Fruit fly (Drosophila melanogaster) ovary, adult (tissue): ENCODE measurements around the gene Top1.

Source experiments
- CG17801 ChIP-seq: fragments of 200-800 bp; optimal IDR thresholded peaks from 2 replicates; lab custom pipeline; 2019; ENCODE audit warnings: missing biosample characterization, mild to moderate bottlenecking, missing genetic modification characterization, moderate library complexity; ENCODE audit not compliant: partially characterized antibody

Top1 gene

DNA sequence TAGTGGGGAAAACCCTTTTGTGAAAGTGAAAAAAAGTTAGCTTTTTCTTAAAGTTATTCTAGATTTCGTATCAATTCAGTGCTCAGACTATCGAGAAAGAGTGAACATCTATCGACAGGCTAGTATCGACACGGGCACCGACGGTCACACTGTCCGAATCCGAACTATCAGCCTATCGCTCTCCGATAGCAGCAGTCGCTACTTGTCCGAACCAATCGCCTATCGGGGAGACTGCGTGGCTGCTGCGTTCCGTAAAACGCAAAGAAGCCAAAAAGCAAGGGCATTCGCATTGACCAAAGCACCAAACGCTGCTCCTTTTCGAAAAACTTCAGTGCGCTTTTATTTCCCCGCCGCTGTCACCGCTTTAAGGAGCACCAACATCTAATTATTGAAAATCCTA is at the start of gene Top1:
TSS of gene Top1 (plus strand) at position 190 of the 400 bp plus-strand sequence.
- peak; percentile 31 for TF ChIP-seq CG17801

DNA sequence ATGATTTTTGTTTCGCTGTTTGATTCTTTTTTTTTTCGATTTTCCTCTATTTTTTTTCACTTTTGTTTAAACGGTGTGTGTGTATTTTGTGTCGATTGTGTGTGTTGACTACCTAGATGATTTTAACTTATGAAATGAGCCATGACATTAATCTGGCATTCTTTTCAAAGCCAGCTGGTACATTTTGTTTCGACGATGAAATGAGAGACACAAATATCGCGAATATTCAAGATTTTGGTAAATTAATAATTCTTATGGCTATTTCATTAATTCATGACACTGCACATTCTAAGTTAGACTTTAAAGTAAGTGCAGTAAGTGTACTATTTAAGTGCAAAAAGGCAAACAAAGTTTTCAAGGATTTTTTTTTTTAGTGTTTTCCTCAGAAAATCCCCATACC is 47.0 kb upstream of the Top1 start, which contains the start of gene CG9106:
TSS of gene CG9106 (minus strand) at position 101 of the 400 bp plus-strand sequence.
- TF ChIP-seq CG17801 = no peak

- no peak for TF ChIP-seq CG17801
Measured at dm6 chrX:15292794-15293193, 26.5 kb upstream of the Top1 start, which contains the start of gene CG5877. CG5877 (plus strand) TSS chrX:15293031.

dm6 chrX:15296969-15297816 is 22.1 kb upstream of the Top1 start, which contains the start of gene gce:
gce (plus strand) TSS chrX:15297766.
- no peak for TF ChIP-seq CG17801

dm6 chrX:15297963-15298297 is 21.3 kb upstream of the Top1 start:
- TF ChIP-seq CG17801 = no peak

DNA sequence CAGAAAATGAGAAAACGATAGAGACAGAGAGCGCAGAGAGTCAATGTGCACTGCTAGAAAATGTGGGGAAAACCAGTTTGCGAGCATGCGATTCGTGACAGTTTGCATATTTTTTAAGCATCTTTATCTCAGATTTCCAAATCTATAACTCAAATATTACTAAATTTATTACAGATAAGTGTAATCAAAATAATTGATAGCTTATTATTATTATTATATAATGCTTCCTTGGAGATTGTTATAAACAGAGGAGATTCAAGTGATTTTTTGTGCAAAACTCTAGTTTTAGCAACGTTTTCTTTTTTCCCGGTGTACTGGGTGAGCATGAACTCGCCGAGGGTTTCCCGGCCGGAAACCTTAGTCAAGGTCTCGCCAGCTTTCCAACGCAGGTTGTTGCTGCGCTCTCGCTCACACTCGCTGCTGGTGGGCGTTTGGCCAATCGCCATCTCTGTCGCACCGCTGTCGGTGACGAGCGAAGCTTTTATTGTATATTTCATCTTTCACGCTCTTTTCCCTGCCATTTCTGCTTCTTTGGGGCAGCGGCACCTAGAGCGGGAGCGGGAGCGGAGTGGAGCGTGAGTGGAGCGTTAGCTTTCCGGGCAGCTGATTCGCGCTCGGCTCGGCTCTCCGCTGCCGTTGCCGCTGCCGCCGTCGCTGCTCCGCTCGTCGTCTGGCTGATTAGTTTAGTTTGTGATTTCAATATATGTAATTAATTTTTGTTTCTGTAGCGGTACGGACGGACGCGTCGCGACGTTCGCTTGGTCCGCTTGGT is 20.8 kb upstream of the Top1 start:
- TF ChIP-seq CG17801 = peak; percentile 96

dm6 chrX:15299927-15300740 is 19.1 kb upstream of the Top1 start:
- TF ChIP-seq CG17801 = no peak

- TF ChIP-seq CG17801 = peak; percentile 53
Measured at dm6 chrX:15301175-15301574, 18.1 kb upstream of the Top1 start.

DNA sequence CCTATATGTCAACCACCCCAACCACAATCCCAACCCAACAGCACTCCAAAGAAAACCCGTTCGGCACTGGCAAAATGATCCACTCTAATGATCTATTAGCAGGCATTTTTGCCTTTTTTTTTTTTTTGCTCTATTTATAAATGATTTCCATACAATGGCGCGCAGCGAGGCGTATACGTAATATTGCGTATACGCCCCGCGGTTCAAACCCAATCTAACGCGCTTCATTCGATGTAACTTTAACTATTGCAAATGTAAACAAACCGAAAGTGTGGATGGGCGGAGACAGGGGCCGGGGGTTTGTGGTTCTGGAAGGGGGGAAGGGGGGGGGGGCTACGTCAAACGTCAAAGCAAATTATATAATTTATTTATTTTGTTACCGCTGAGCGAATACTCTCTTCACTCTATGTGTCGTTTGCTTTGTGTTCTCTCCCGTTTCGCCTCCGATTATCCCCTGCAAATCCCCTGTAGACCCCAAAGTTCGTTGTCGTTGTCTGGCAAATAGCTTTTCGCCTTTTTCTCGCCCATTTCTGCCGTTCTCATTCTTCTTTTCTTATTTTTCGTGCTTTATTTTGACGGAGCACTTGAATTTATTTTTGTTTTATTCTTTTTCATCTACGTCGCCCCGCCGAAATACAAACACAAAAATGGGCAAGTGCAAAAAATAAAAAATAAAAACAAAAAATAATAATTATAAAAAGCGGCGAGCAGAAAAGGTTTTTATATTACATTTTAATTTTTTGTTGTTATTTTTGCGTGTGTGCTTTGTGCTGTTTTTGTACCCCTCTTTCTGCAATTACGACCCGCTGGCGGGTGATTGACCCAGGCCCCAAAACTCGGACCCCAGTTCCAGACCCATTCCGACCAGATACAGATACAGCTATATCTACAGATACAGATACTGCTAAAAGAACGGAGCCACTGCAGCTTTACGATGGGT is 15.8 kb upstream of the Top1 start:
- peak; percentile 96 for TF ChIP-seq CG17801

- no peak for TF ChIP-seq CG17801
Measured at dm6 chrX:15304211-15304610, 15.1 kb upstream of the Top1 start.

DNA sequence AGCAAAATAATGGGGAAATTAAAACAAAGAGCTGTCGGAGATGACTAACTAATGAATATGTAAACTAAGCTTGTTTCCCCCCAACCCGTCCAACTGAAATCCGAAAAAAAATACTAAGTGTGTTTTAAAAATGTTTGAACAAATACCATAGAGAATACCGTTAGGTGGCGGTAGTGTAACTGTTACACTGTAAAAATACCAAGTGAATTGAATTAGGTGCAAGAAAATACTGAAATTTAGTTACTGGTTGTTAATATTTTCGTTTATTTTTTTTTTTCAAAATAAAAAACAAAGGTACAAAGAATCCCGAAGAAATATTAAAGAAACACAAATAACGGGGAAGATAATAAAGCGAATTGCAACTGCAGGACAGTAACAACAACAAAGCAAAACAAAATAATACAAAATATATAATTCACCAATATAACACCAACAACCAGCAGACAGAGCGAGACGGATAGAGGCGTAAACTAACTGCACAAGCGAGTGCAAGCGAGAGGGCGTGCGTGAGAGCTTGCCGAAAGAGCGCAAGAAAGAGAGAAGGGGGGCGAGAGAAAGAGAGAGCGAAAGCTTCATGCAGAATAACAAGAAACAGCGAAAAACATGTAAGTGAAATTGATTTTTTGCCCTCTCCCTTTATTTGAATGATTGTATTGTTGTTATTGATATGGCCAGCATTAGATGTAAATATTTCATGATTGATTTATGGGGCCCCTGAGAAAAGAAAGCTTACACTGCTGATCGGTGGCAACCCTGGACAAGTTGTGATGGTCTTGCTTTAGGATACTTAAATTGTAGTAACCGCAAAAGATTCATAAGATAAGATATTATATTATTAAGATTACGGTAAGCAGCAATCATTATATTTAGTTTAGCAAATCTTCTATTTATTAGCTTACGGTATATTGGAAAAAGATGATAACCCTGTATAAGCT is 13.0 kb upstream of the Top1 start:
- peak; percentile 59 for TF ChIP-seq CG17801

dm6 chrX:15307485-15308138 is 11.7 kb upstream of the Top1 start:
- no peak for TF ChIP-seq CG17801

DNA sequence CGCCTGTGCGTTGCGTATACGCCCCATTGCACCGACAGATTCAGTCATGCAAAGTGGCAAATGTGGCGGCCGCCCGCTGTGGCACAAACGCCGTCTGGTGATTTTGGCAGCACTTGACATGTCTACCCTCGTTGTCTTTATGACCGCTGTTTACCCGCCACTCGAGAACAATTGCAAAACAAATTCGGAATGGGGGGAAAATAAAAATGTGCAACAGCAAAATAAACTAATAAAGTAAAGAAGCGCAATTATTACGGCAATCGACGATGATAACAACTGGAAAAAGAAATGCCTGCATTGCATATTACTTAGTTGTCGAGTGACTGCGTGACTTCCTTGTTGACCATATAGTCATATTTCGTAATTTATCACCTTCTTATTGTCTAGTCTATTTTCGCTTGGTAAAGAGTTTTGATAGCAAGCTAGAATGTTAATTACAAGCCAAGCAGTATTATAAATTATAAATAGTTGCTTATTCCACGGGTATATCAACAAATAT is 10.8 kb upstream of the Top1 start:
- TF ChIP-seq CG17801 = peak; percentile 81

DNA sequence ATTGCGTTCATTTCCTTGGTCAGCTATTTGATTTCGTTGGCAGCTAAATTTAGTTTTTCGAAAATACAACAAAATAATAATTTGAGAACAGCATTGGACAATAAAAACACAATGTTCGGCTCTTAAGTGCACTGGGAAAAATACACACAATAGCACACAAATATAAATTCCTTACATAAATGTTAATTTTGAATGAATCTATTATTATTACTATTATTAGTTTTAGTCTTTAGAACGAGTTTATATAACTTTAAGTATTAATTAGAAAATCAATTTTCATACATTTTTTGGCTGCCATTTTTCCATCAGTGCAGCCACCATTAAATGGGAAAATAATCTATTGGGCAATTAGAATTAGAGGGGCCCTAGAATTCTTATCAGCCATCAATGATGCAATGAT is 9.4 kb upstream of the Top1 start:
- TF ChIP-seq CG17801 = no peak
